Worm (Caenorhabditis elegans) whole organism, L4 larva: Measurements from ENCODE around the gene R10E11.5.

Experiments used
- F37D6.2 ChIP-seq: sonication (generic microtip); optimal IDR thresholded peaks from 2 replicates; lab custom pipeline; 2016; ENCODE audit warnings: mild to moderate bottlenecking, missing genetic modification characterization, missing compliant biosample characterization
- T20F7.1 ChIP-seq: fragments of 200-800 bp; sonication (Bioruptor generic); optimal IDR thresholded peaks from 2 replicates; lab custom pipeline; 2018; ENCODE audit warnings: mild to moderate bottlenecking, missing genetic modification characterization, missing compliant biosample characterization
- Y48G9A.11 ChIP-seq: fragments of 200-800 bp; sonication (Bioruptor generic); IDR thresholded peaks from 2 replicates; pipeline ENCODE4 v1.3.6; 2022; ENCODE audit warnings: missing genetic modification reagents, missing genetic modification characterization, missing compliant biosample characterization
- Y75B8A.6 ChIP-seq: fragments of 200-800 bp; sonication (Bioruptor generic); IDR thresholded peaks from 2 replicates; pipeline ENCODE4 v1.3.6; 2022; ENCODE audit warnings: missing genetic modification reagents, missing genetic modification characterization, missing compliant biosample characterization
- aha-1 ChIP-seq: fragments of 150-350 bp; peaks from one replicate; lab custom pipeline; 2014; ENCODE audit warnings: missing biosample characterization, missing genetic modification characterization
- aly-2 ChIP-seq: sonication (generic microtip); optimal IDR thresholded peaks from 2 replicates; lab custom pipeline; 2018; ENCODE audit warnings: missing biosample characterization, missing genetic modification characterization
- arid-1 ChIP-seq: fragments of 200-800 bp; sonication (Bioruptor generic); conservative IDR thresholded peaks from 2 replicates; pipeline ENCODE4 v1.3.6; 2022; ENCODE audit warnings: missing genetic modification reagents, missing genetic modification characterization, missing compliant biosample characterization
- ceh-28 ChIP-seq: fragments of 150-350 bp; optimal IDR thresholded peaks from 2 replicates; lab custom pipeline; 2014; ENCODE audit warnings: missing biosample characterization, missing genetic modification reagents, missing genetic modification characterization
- ceh-32 ChIP-seq: sonication (generic microtip); optimal IDR thresholded peaks from 2 replicates; lab custom pipeline; 2016; ENCODE audit warnings: mild to moderate bottlenecking, missing genetic modification characterization, missing compliant biosample characterization; ENCODE audit not compliant: poor library complexity
- ctbp-1 ChIP-seq: fragments of 200-800 bp; sonication (Bioruptor generic); IDR thresholded peaks from 2 replicates; pipeline ENCODE4 v1.3.6; 2022; ENCODE audit warnings: missing genetic modification reagents, missing genetic modification characterization, missing compliant biosample characterization
- daf-19 ChIP-seq: fragments of 200-800 bp; sonication (Bioruptor generic); conservative IDR thresholded peaks from 2 replicates; pipeline ENCODE4 v1.3.6; 2022; ENCODE audit warnings: missing genetic modification characterization, missing compliant biosample characterization
- egl-43 ChIP-seq: fragments of 200-800 bp; sonication (Bioruptor generic); IDR thresholded peaks from 2 replicates; pipeline ENCODE4 v1.3.6; 2022; ENCODE audit warnings: missing genetic modification reagents, missing genetic modification characterization, missing compliant biosample characterization
- fos-1 ChIP-seq: fragments of 150-350 bp; optimal IDR thresholded peaks from 2 replicates; lab custom pipeline; 2014; ENCODE audit warnings: missing biosample characterization, missing genetic modification characterization
- gei-8 ChIP-seq: fragments of 200-800 bp; sonication (Bioruptor generic); optimal IDR thresholded peaks from 2 replicates; lab custom pipeline; 2018; ENCODE audit warnings: mild to moderate bottlenecking, missing genetic modification characterization, missing compliant biosample characterization
- hif-1 ChIP-seq, 2 experiments: sonication (generic microtip); optimal IDR thresholded peaks; 2 replicates each; lab custom pipeline; 2016 to 2017; ENCODE audit warnings: missing compliant biosample characterization in 2 of 2, missing genetic modification characterization in 2 of 2, missing genetic modification reagents in 2 of 2, missing genotype in 2 of 2, mild to moderate bottlenecking in 1 of 2
- hmg-1.1 ChIP-seq: fragments of 200-800 bp; sonication (Bioruptor generic); IDR thresholded peaks from 2 replicates; pipeline ENCODE4 v1.3.6; 2022; ENCODE audit warnings: missing genetic modification reagents, missing genetic modification characterization, missing compliant biosample characterization
- lim-7 ChIP-seq: fragments of 200-800 bp; sonication (Bioruptor generic); IDR thresholded peaks from 2 replicates; pipeline ENCODE4 v1.3.6; 2022; ENCODE audit warnings: missing genetic modification characterization, missing compliant biosample characterization
- lin-1 ChIP-seq: fragments of 200-800 bp; sonication (Bioruptor generic); IDR thresholded peaks from 2 replicates; pipeline ENCODE4 v1.3.6; 2022; ENCODE audit warnings: missing genetic modification reagents, missing genetic modification characterization, missing compliant biosample characterization
- lin-15B ChIP-seq: fragments of 150-350 bp; sonication (generic microtip); optimal IDR thresholded peaks from 3 replicates; lab custom pipeline; 2014; ENCODE audit warnings: missing biosample characterization, missing genetic modification characterization
- lin-38 ChIP-seq: fragments of 200-800 bp; sonication (Bioruptor generic); IDR thresholded peaks from 2 replicates; pipeline ENCODE4 v1.3.6; 2022; ENCODE audit warnings: missing genetic modification reagents, missing genetic modification characterization, missing compliant biosample characterization
- lin-39 ChIP-seq: fragments of 150-350 bp; optimal IDR thresholded peaks from 2 replicates; lab custom pipeline; 2014; ENCODE audit warnings: missing biosample characterization, missing genetic modification reagents, missing genetic modification characterization
- mdt-29 ChIP-seq: fragments of 200-800 bp; sonication (Bioruptor generic); IDR thresholded peaks from 2 replicates; pipeline ENCODE4 v1.3.6; 2022; ENCODE audit warnings: missing genetic modification reagents, missing genetic modification characterization, missing compliant biosample characterization
- mes-2 ChIP-seq: sonication (generic microtip); optimal IDR thresholded peaks from 2 replicates; lab custom pipeline; 2016; ENCODE audit warnings: missing genotype, mild to moderate bottlenecking, missing genetic modification characterization, missing compliant biosample characterization; ENCODE audit not compliant: poor library complexity, severe bottlenecking
- nhr-102 ChIP-seq: sonication (generic microtip); optimal IDR thresholded peaks from 2 replicates; lab custom pipeline; 2016; ENCODE audit warnings: mild to moderate bottlenecking, missing genetic modification characterization, moderate library complexity, missing compliant biosample characterization
- nhr-111 ChIP-seq: fragments of 200-800 bp; sonication (Bioruptor generic); optimal IDR thresholded peaks from 2 replicates; lab custom pipeline; 2018; ENCODE audit warnings: mild to moderate bottlenecking, missing genetic modification characterization, missing compliant biosample characterization
- nhr-237 ChIP-seq: sonication (generic microtip); optimal IDR thresholded peaks from 2 replicates; lab custom pipeline; 2017; ENCODE audit warnings: missing biosample characterization, missing genetic modification characterization
- nhr-42 ChIP-seq: fragments of 200-800 bp; sonication (Bioruptor generic); IDR thresholded peaks from 2 replicates; pipeline ENCODE4 v1.3.6; 2022; ENCODE audit warnings: missing genetic modification characterization, missing compliant biosample characterization
- nhr-48 ChIP-seq: sonication (generic microtip); optimal IDR thresholded peaks from 2 replicates; lab custom pipeline; 2016; ENCODE audit warnings: mild to moderate bottlenecking, missing genetic modification characterization, missing compliant biosample characterization
- nhr-6 ChIP-seq: fragments of 150-350 bp; optimal IDR thresholded peaks from 2 replicates; lab custom pipeline; 2014; ENCODE audit warnings: missing biosample characterization, missing genetic modification characterization
- set-16 ChIP-seq: fragments of 200-800 bp; sonication (Bioruptor generic); IDR thresholded peaks from 2 replicates; pipeline ENCODE4 v1.3.6; 2022; ENCODE audit warnings: missing genetic modification reagents, missing genetic modification characterization, missing compliant biosample characterization
- skn-1 ChIP-seq: fragments of 150-350 bp; optimal IDR thresholded peaks from 2 replicates; lab custom pipeline; 2014; ENCODE audit warnings: missing biosample characterization, missing genetic modification characterization
- snpc-1.2 ChIP-seq: fragments of 200-800 bp; sonication (Bioruptor generic); IDR thresholded peaks from 2 replicates; pipeline ENCODE4 v1.3.6; 2022; ENCODE audit warnings: missing genetic modification reagents, missing genetic modification characterization, missing compliant biosample characterization
- snpc-4 ChIP-seq: fragments of 150-350 bp; optimal IDR thresholded peaks from 2 replicates; lab custom pipeline; 2014; ENCODE audit warnings: missing biosample characterization, missing genetic modification characterization
- tag-97 ChIP-seq: fragments of 200-800 bp; sonication (Bioruptor generic); IDR thresholded peaks from 2 replicates; pipeline ENCODE4 v1.3.6; 2022; ENCODE audit warnings: missing genetic modification characterization, missing compliant biosample characterization
- unc-62 ChIP-seq, 3 experiments: fragments of 150-350 bp in 1 of 3; sonication (generic microtip); optimal IDR thresholded peaks in 2 of 3; peaks in 1 of 3; 1 replicate in 1 of 3; 2 replicates in 2 of 3; lab custom pipeline; 2014 to 2017; ENCODE audit warnings: missing biosample characterization in 3 of 3, missing genetic modification characterization in 3 of 3, missing genetic modification reagents in 3 of 3, missing genotype in 1 of 3
- vab-7 ChIP-seq: fragments of 200-800 bp; sonication (Bioruptor generic); IDR thresholded peaks from 2 replicates; pipeline ENCODE4 v1.3.6; 2022; ENCODE audit warnings: missing genetic modification reagents, missing genetic modification characterization, missing compliant biosample characterization
- ztf-7 ChIP-seq: fragments of 150-350 bp; optimal IDR thresholded peaks from 2 replicates; lab custom pipeline; 2014; ENCODE audit warnings: missing biosample characterization, missing genetic modification characterization

The R10E11.5 gene

ce11 chrIII:9765465-9765900 lies 24.0 kb downstream of the R10E11.5 start (continued):
- TF ChIP-seq T20F7.1 (GFP tag; lab: Kevin White, UChicago) (peak; percentile 92), ztf-7 (peak; percentile 88), nhr-102 (tag; lab: Kevin White, UChicago) (peak; percentile 98), arid-1 (GFP tag; lab: Robert Waterston, UW) (peak; percentile 97)

ce11 chrIII:9764718-9765117 lies 24.7 kb downstream of the R10E11.5 start:
- TF ChIP-seq lim-7 (GFP tag; lab: Robert Waterston, UW) (no peak), lin-1 (GFP tag; lab: Robert Waterston, UW) (no peak), unc-62 (GFP tag; optimal IDR thresholded peaks at IDR 0.05 in 1 of 2; lab: Kevin White, UChicago) (peak in 1 of 2 experiments; percentile 68), unc-62 (tag; optimal IDR thresholded peaks at IDR 0.05; lab: Kevin White, UChicago) (no peak), nhr-42 (GFP tag; lab: Robert Waterston, UW) (no peak), mdt-29 (GFP tag; lab: Robert Waterston, UW) (peak; percentile 15; the same call in 1 of the 2 replicates), hmg-1.1 (GFP tag; lab: Robert Waterston, UW) (0 out of 2 replicates have a peak, but pooled peaks have one; percentile 18), ctbp-1 (GFP tag; lab: Robert Waterston, UW) (0 out of 2 replicates have a peak, but pooled peaks have one; percentile 7), egl-43 (GFP tag; lab: Robert Waterston, UW) (peak; percentile 53), skn-1 (no peak), set-16 (peak; percentile 62; the same call in 1 of the 2 replicates), vab-7 (no peak)

- peak; percentile 9 for TF ChIP-seq mes-2 (tag; lab: Kevin White, UChicago)
- no peak for TF ChIP-seq nhr-111 (GFP tag; lab: Kevin White, UChicago)
- TF ChIP-seq nhr-48 (tag; lab: Kevin White, UChicago) = no peak
- no peak for TF ChIP-seq nhr-6 (tag; lab: Kevin White, UChicago)
- no peak for TF ChIP-seq ceh-32 (tag; lab: Kevin White, UChicago)
- TF ChIP-seq Y48G9A.11 (GFP tag; lab: Robert Waterston, UW) = no peak
- no peak for TF ChIP-seq lin-15B (tag; lab: Kevin White, UChicago)
- TF ChIP-seq snpc-1.2 (GFP tag; lab: Robert Waterston, UW) = no peak
- TF ChIP-seq tag-97 (GFP tag; lab: Robert Waterston, UW) = no peak
- TF ChIP-seq vab-7 = no peak
- TF ChIP-seq aha-1 (tag; lab: Kevin White, UChicago) = peak; percentile 13
- no peak for TF ChIP-seq egl-43 (GFP tag; lab: Robert Waterston, UW)
These were observed 27.2 kb downstream of the R10E11.5 start, which contains the start of gene gcc-2 for ce11 chrIII:9762093-9762748. gcc-2 (minus strand) TSS chrIII:9762143.

ce11 chrIII:9760184-9760583 lies 29.3 kb downstream of the R10E11.5 start:
- TF ChIP-seq skn-1 = no peak
- peak; percentile 22 for TF ChIP-seq aha-1 (tag; lab: Kevin White, UChicago)
- TF ChIP-seq nhr-237 (tag; lab: Kevin White, UChicago) = no peak

- TF ChIP-seq gei-8 (GFP tag; lab: Kevin White, UChicago) (no peak), lin-38 (GFP tag; lab: Robert Waterston, UW) (peak; percentile 51)
These were observed 30.6 kb downstream of the R10E11.5 start, which contains the start of gene rmd-1 for ce11 chrIII:9758848-9759247. rmd-1 (plus strand) TSS chrIII:9759094.

- TF ChIP-seq daf-19 (GFP tag; lab: Robert Waterston, UW) (no peak), nhr-42 (GFP tag; lab: Robert Waterston, UW) (no peak), Y75B8A.6 (no peak), fos-1 (tag; lab: Kevin White, UChicago) (no peak), F37D6.2 (tag; lab: Kevin White, UChicago) (no peak), lin-39 (tag; lab: Kevin White, UChicago) (no peak), ceh-28 (tag; lab: Kevin White, UChicago) (no peak), aly-2 (tag; lab: Kevin White, UChicago) (no peak), snpc-4 (tag; lab: Kevin White, UChicago) (no peak), mes-2 (tag; lab: Kevin White, UChicago) (no peak), nhr-48 (tag; lab: Kevin White, UChicago) (no peak), hif-1 (tag; optimal IDR thresholded peaks at IDR 0.05; lab: Kevin White, UChicago) (no peak), nhr-111 (GFP tag; lab: Kevin White, UChicago) (no peak), nhr-237 (tag; lab: Kevin White, UChicago) (no peak)
These were observed 32.0 kb downstream of the R10E11.5 start, which contains the start of gene vps-53 for ce11 chrIII:9757414-9757813. vps-53 (minus strand) TSS chrIII:9757514.
